Worm (Caenorhabditis elegans): ENCODE results near the gene srh-3.

DNA sequence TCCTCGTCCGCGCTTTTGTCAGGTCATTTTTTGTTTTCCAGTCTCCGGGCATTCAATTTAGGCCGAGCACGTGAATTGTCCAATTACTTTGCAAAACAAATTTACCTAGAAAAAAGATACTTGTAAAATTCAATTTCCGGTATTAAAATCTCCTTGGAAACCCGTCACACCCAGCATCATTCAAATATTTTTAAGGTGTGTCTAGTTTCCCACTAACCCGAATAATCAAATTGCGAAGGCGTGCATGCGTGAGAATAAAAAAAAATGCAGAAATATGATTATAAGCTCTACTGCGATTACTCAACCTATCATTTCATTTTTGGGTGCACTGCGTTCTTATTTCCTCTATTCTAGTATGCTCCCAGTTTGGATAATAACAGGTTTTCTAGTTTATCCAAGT lies 27.5 kb upstream of the srh-3 start, which contains the start of gene irld-11:
- TF ChIP-seq ama-1 (optimal IDR thresholded peaks at IDR 0.05): no peak
- no peak for TF ChIP-seq tra-4 (tag; optimal IDR thresholded peaks at IDR 0.05)
- no peak for TF ChIP-seq aly-1 (tag; optimal IDR thresholded peaks at IDR 0.05)
- TF ChIP-seq ets-7 (tag; optimal IDR thresholded peaks at IDR 0.05): no peak
- no peak for TF ChIP-seq tbx-11 (GFP tag; IDR thresholded peaks at IDR 0.05)
- TF ChIP-seq hnd-1 (tag; optimal IDR thresholded peaks at IDR 0.05): no peak
- no peak for TF ChIP-seq tbx-37 (GFP tag; conservative IDR thresholded peaks at IDR 0.05)

Data from whole organism, early embryonic.